Fruit fly (Drosophila melanogaster) whole organism, embryonic: ENCODE results near the gene zye.

Experiments
- Awh ChIP-seq: fragments of 200-800 bp; sonication (Bioruptor generic); IDR thresholded peaks from 2 replicates; pipeline ENCODE4, ENCODE4 v1.3.6; 2022; ENCODE audit warnings: missing biosample characterization, missing genetic modification characterization
- CG1024 ChIP-seq: fragments of 200-800 bp; sonication (Bioruptor generic); IDR thresholded peaks from 2 replicates; pipeline ENCODE4 v1.3.6; 2022; ENCODE audit warnings: missing biosample characterization, missing genetic modification characterization
- CG10274 ChIP-seq: fragments of 200-800 bp; sonication (Bioruptor generic); optimal IDR thresholded peaks from 3 replicates; lab custom pipeline; 2017; ENCODE audit warnings: missing biosample characterization, mild to moderate bottlenecking, missing genetic modification characterization
- CG11085 ChIP-seq: fragments of 200-800 bp; sonication (Bioruptor generic); IDR thresholded peaks from 2 replicates; pipeline ENCODE4 v1.3.6; 2022; ENCODE audit warnings: missing biosample characterization, missing genetic modification characterization
- CG12659 ChIP-seq: fragments of 200-800 bp; sonication (Bioruptor generic); optimal IDR thresholded peaks from 3 replicates; lab custom pipeline; 2017; ENCODE audit warnings: mild to moderate bottlenecking, missing biosample characterization, missing genetic modification reagents, missing genetic modification characterization
- CG13123 ChIP-seq: fragments of 200-800 bp; sonication (Bioruptor generic); optimal IDR thresholded peaks from 2 replicates; lab custom pipeline; 2016; ENCODE audit warnings: missing biosample characterization, missing genetic modification characterization
- CG14667 ChIP-seq: fragments of 200-800 bp; sonication (Bioruptor generic); IDR thresholded peaks from 2 replicates; pipeline ENCODE4 v1.3.6; 2022; ENCODE audit warnings: missing biosample characterization, missing genetic modification characterization
- CG17568 ChIP-seq: fragments of 200-800 bp; sonication (Bioruptor generic); optimal IDR thresholded peaks from 2 replicates; lab custom pipeline; 2018; ENCODE audit warnings: missing biosample characterization, mild to moderate bottlenecking, missing genetic modification characterization, moderate library complexity
- CG1792 ChIP-seq: fragments of 200-800 bp; sonication (Bioruptor generic); optimal IDR thresholded peaks from 2 replicates; lab custom pipeline; 2016; ENCODE audit warnings: missing biosample characterization, missing genetic modification characterization
- CG1832 ChIP-seq: fragments of 200-800 bp; sonication (Bioruptor generic); optimal IDR thresholded peaks from 2 replicates; lab custom pipeline; 2017; ENCODE audit warnings: missing biosample characterization, mild to moderate bottlenecking, missing genetic modification characterization, inconsistent platforms
- CG30020 ChIP-seq: fragments of 200-800 bp; optimal IDR thresholded peaks from 2 replicates; lab custom pipeline; 2019; ENCODE audit warnings: missing biosample characterization, mild to moderate bottlenecking, missing genetic modification characterization, moderate library complexity
- CG3281 ChIP-seq: fragments of 200-800 bp; sonication (Bioruptor generic); optimal IDR thresholded peaks from 3 replicates; lab custom pipeline; 2017; ENCODE audit warnings: missing biosample characterization, mild to moderate bottlenecking, missing genetic modification characterization
- CG3838 ChIP-seq: fragments of 200-800 bp; sonication (Bioruptor generic); optimal IDR thresholded peaks from 3 replicates; lab custom pipeline; 2016; ENCODE audit warnings: missing biosample characterization, missing genetic modification characterization
- CG4820 ChIP-seq: fragments of 200-800 bp; sonication (Bioruptor generic); optimal IDR thresholded peaks from 3 replicates; lab custom pipeline; 2016; ENCODE audit warnings: missing biosample characterization, missing genetic modification characterization
- CG4854 ChIP-seq: fragments of 200-800 bp; sonication (Bioruptor generic); optimal IDR thresholded peaks from 2 replicates; lab custom pipeline; 2016; ENCODE audit warnings: missing biosample characterization, missing genetic modification characterization, inconsistent platforms
- CG6683 ChIP-seq: fragments of 200-800 bp; sonication (Bioruptor generic); optimal IDR thresholded peaks from 2 replicates; lab custom pipeline; 2017; ENCODE audit warnings: missing biosample characterization, mild to moderate bottlenecking, missing genetic modification characterization, missing genetic modification reagents
- CG6813 ChIP-seq: fragments of 200-800 bp; sonication (Bioruptor generic); optimal IDR thresholded peaks from 2 replicates; lab custom pipeline; 2017; ENCODE audit warnings: missing biosample characterization, missing genetic modification characterization, mild to moderate bottlenecking, moderate library complexity, missing genetic modification reagents
- CG8388 ChIP-seq: fragments of 200-800 bp; sonication (Bioruptor generic); optimal IDR thresholded peaks from 2 replicates; lab custom pipeline; 2019; ENCODE audit warnings: missing biosample characterization, mild to moderate bottlenecking, missing genetic modification characterization, moderate library complexity
- CG9609 ChIP-seq: fragments of 200-800 bp; sonication (Bioruptor generic); optimal IDR thresholded peaks from 3 replicates; lab custom pipeline; 2016; ENCODE audit warnings: missing biosample characterization, missing genetic modification characterization
- CoRest ChIP-seq: fragments of 200-800 bp; sonication (Bioruptor generic); optimal IDR thresholded peaks from 3 replicates; lab custom pipeline; 2018; ENCODE audit warnings: missing biosample characterization, mild to moderate bottlenecking, missing genetic modification characterization, moderate library complexity
- Dref ChIP-seq: fragments of 200-800 bp; sonication (Bioruptor generic); IDR thresholded peaks from 2 replicates; pipeline ENCODE4 v1.3.6; 2022; ENCODE audit warnings: missing biosample characterization, missing genetic modification characterization
- Drgx ChIP-seq: fragments of 200-800 bp; sonication (Bioruptor generic); IDR thresholded peaks from 2 replicates; pipeline ENCODE4 v1.3.6; 2022; ENCODE audit warnings: missing biosample characterization, missing genetic modification characterization
- Fer3 ChIP-seq: fragments of 200-800 bp; sonication (Bioruptor generic); optimal IDR thresholded peaks from 2 replicates; lab custom pipeline; 2018; ENCODE audit warnings: missing biosample characterization, mild to moderate bottlenecking, missing genetic modification characterization, moderate library complexity
- HLH3B ChIP-seq: fragments of 200-800 bp; sonication (Bioruptor generic); IDR thresholded peaks from 2 replicates; pipeline ENCODE4 v1.3.6; 2022; ENCODE audit warnings: missing biosample characterization, missing genetic modification characterization
- Kr ChIP-seq: fragments of 200-800 bp; sonication (Bioruptor generic); optimal IDR thresholded peaks from 2 replicates; lab custom pipeline; 2017; ENCODE audit warnings: missing biosample characterization, mild to moderate bottlenecking, missing genetic modification characterization
- Opbp ChIP-seq: fragments of 200-800 bp; sonication (Bioruptor generic); IDR thresholded peaks from 3 replicates; pipeline ENCODE4 v1.3.6; 2022; ENCODE audit warnings: missing biosample characterization, missing genetic modification characterization; ENCODE audit not compliant: partially characterized antibody
- Sox102F ChIP-seq: fragments of 200-800 bp; sonication (Bioruptor generic); optimal IDR thresholded peaks from 2 replicates; lab custom pipeline; 2018; ENCODE audit warnings: missing biosample characterization, mild to moderate bottlenecking, missing genetic modification characterization, moderate library complexity
- TFAM ChIP-seq: fragments of 200-800 bp; sonication (Bioruptor generic); optimal IDR thresholded peaks from 2 replicates; lab custom pipeline; 2017; ENCODE audit warnings: missing biosample characterization, missing genetic modification characterization, inconsistent platforms
- Tbp ChIP-seq: fragments of >200 bp; optimal IDR thresholded peaks from 2 replicates; lab custom pipeline; 2018; ENCODE audit warnings: missing biosample characterization, missing genetic modification characterization
- ase ChIP-seq: fragments of 200-800 bp; sonication (Bioruptor generic); IDR thresholded peaks from 3 replicates; pipeline ENCODE4 v1.3.6; 2022; ENCODE audit warnings: missing biosample characterization, missing genetic modification characterization
- ash1 ChIP-seq: fragments of 200-800 bp; sonication (Bioruptor generic); optimal IDR thresholded peaks from 2 replicates; lab custom pipeline; 2018; ENCODE audit warnings: missing biosample characterization, mild to moderate bottlenecking, missing genetic modification characterization
- dmrt99B ChIP-seq: fragments of 200-800 bp; sonication (Bioruptor generic); optimal IDR thresholded peaks from 2 replicates; lab custom pipeline; 2018; ENCODE audit warnings: missing biosample characterization, mild to moderate bottlenecking, missing genetic modification characterization, moderate library complexity
- ems ChIP-seq: fragments of 200-800 bp; sonication (Bioruptor generic); optimal IDR thresholded peaks from 3 replicates; lab custom pipeline; 2016; ENCODE audit warnings: missing biosample characterization, missing genetic modification characterization
- en ChIP-seq: fragments of 200-800 bp; sonication (Bioruptor generic); optimal IDR thresholded peaks from 2 replicates; lab custom pipeline; 2016; ENCODE audit warnings: missing biosample characterization, missing genetic modification characterization
- gce ChIP-seq: fragments of 200-800 bp; sonication (Bioruptor generic); IDR thresholded peaks from 3 replicates; pipeline ENCODE4 v1.3.6; 2022; ENCODE audit warnings: missing biosample characterization, missing genetic modification characterization
- grau ChIP-seq: fragments of 200-800 bp; optimal IDR thresholded peaks from 3 replicates; lab custom pipeline; 2019; ENCODE audit warnings: missing biosample characterization, mild to moderate bottlenecking, missing genetic modification characterization, moderate library complexity
- gsb-n ChIP-seq: fragments of 200-800 bp; sonication (Bioruptor generic); optimal IDR thresholded peaks from 3 replicates; lab custom pipeline; 2018; ENCODE audit warnings: missing biosample characterization, mild to moderate bottlenecking, missing genetic modification characterization
- inv ChIP-seq: fragments of 200-800 bp; sonication (Bioruptor generic); IDR thresholded peaks from 2 replicates; pipeline ENCODE4 v1.3.6; 2022; ENCODE audit warnings: missing biosample characterization, missing genetic modification characterization; ENCODE audit not compliant: partially characterized antibody
- jumu ChIP-seq: fragments of 200-800 bp; sonication (Bioruptor generic); optimal IDR thresholded peaks from 3 replicates; lab custom pipeline; 2016; ENCODE audit warnings: missing biosample characterization, missing genetic modification characterization
- kay ChIP-seq: fragments of 200-800 bp; sonication (Bioruptor generic); optimal IDR thresholded peaks from 2 replicates; lab custom pipeline; 2016; ENCODE audit warnings: missing biosample characterization, missing genetic modification characterization
- lov ChIP-seq, 2 experiments: fragments of 200-800 bp in 1 of 2; fragments of >200 bp in 1 of 2; sonication (Bioruptor generic) in 1 of 2; IDR thresholded peaks in 1 of 2; optimal IDR thresholded peaks in 1 of 2; 2 replicates in 1 of 2; 3 replicates in 1 of 2; pipeline versions ENCODE4 v1.3.6 to Lab custom; 2017 to 2022; ENCODE audit warnings: missing biosample characterization in 1 of 2, missing genetic modification characterization in 1 of 2
- mld ChIP-seq: fragments of 200-800 bp; sonication (Bioruptor generic); IDR thresholded peaks from 3 replicates; pipeline ENCODE4 v1.3.6; 2022; ENCODE audit warnings: missing biosample characterization, missing genetic modification characterization; ENCODE audit not compliant: partially characterized antibody
- pfk ChIP-seq: fragments of 200-800 bp; sonication (Bioruptor generic); optimal IDR thresholded peaks from 2 replicates; lab custom pipeline; 2018; ENCODE audit warnings: missing biosample characterization, mild to moderate bottlenecking, missing genetic modification characterization, moderate library complexity
- phol ChIP-seq: fragments of 200-800 bp; sonication (Bioruptor generic); optimal IDR thresholded peaks from 3 replicates; lab custom pipeline; 2018; ENCODE audit warnings: missing biosample characterization, mild to moderate bottlenecking, missing genetic modification characterization, moderate library complexity
- sens-2 ChIP-seq: fragments of 200-800 bp; sonication (Bioruptor generic); IDR thresholded peaks from 2 replicates; pipeline ENCODE4 v1.3.6; 2022; ENCODE audit warnings: missing biosample characterization, missing genetic modification characterization
- sna ChIP-seq: fragments of 200-800 bp; sonication (Bioruptor generic); IDR thresholded peaks from 2 replicates; pipeline ENCODE4 v1.3.6; 2022; ENCODE audit warnings: missing biosample characterization, missing genetic modification characterization; ENCODE audit not compliant: partially characterized antibody
- tin ChIP-seq: fragments of 200-800 bp; sonication (Bioruptor generic); optimal IDR thresholded peaks from 3 replicates; lab custom pipeline; 2016; ENCODE audit warnings: missing biosample characterization, missing genetic modification characterization
- yki ChIP-seq: fragments of >200 bp; optimal IDR thresholded peaks from 3 replicates; lab custom pipeline; 2018

The zye gene

DNA sequence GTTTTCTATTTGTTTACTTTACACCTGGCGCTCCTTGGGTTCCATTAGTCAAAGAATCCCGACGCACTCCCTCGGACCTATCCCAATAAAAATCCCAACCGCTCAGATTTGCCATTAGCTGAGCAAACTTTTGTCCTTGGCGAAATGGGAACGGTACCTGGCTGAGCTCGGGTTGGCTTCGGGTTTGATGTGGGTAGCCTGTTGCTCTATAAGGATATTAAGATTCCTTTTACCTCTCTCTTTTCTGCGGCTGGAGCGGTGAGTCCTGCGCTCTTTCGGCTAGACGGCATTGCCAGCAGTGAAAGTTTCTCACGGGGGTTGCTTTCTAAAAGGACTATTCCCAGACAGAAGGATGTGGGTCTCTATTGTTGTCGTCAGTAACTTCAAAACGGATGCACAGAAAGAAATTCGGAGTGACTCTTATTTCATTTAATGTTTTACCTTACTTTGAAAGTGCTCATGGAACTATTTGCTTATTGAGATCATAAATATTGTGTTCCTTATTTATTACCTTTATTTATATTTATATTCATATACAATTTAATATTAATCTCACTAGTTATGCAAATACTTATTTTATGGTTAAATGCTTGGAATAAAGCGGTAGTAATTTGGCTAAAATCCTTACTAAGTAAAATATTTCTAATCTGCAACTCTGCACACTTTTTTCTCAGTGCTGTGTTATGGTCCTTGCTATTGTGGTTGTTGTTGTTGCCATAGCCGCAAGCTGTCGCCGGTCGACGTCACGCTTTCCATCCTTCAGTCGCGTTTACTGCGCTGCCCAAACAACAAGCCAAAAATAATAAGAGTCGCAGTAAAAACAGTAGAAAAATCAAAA is 28.4 kb downstream of the zye start, which contains the start of gene CG5910 (continued):
- TF ChIP-seq Sox102F (GFP tag; lab: Kevin White, UChicago), result peak; percentile 88
- peak; percentile 84 for TF ChIP-seq Fer3 (tag; lab: Kevin White, UChicago)
- TF ChIP-seq CG1024 (GFP tag; lab: Robert Waterston, UW), result peak; percentile 66
- TF ChIP-seq CoRest (tag; lab: Kevin White, UChicago), result peak; percentile 95
- peak; percentile 70 for TF ChIP-seq CG30020 (tag; lab: Kevin White, UChicago)
- no peak for TF ChIP-seq CG9609
- peak; percentile 87 for TF ChIP-seq CG6683 (GFP tag; lab: Kevin White, UChicago)
- TF ChIP-seq Tbp (GFP tag; lab: Kevin White, UChicago), result no peak
- TF ChIP-seq Opbp (GFP tag; lab: Robert Waterston, UW), result no peak
- 0 out of 3 replicates have a peak, but pooled peaks have one; percentile 52 for TF ChIP-seq gce (GFP tag; lab: Robert Waterston, UW)
- TF ChIP-seq Awh (GFP tag; lab: Robert Waterston, UW), result peak; percentile 67
- TF ChIP-seq CG6813 (GFP tag; lab: Kevin White, UChicago), result peak; percentile 87
- TF ChIP-seq CG10274 (GFP tag; lab: Kevin White, UChicago), result peak; percentile 58
- peak; percentile 76 for TF ChIP-seq CG13123
- no peak for TF ChIP-seq lov (optimal IDR thresholded peaks at IDR 0.05; lab: Kevin White, UChicago)
- no peak for TF ChIP-seq lov (GFP tag; IDR thresholded peaks at IDR 0.05; lab: Robert Waterston, UW)
- TF ChIP-seq Kr, result no peak
- TF ChIP-seq sna, result no peak
- no peak for TF ChIP-seq CG17568 (GFP tag; lab: Kevin White, UChicago)
- TF ChIP-seq grau (tag; lab: Kevin White, UChicago), result peak; percentile 93
- TF ChIP-seq TFAM (GFP tag; lab: Kevin White, UChicago), result no peak
- peak; percentile 83 for TF ChIP-seq tin (GFP tag; lab: Kevin White, UChicago)
- peak; percentile 93 for TF ChIP-seq phol (tag; lab: Kevin White, UChicago)
- TF ChIP-seq ase (GFP tag; lab: Robert Waterston, UW), result peak; percentile 52; the same call in 1 of the 3 replicates
- peak; percentile 93 for TF ChIP-seq dmrt99B (tag; lab: Kevin White, UChicago)
- no peak for TF ChIP-seq jumu (GFP tag; lab: Kevin White, UChicago)
- TF ChIP-seq ash1 (GFP tag; lab: Kevin White, UChicago), result no peak
- TF ChIP-seq CG14667 (GFP tag; lab: Robert Waterston, UW), result peak; percentile 67; the same call in 1 of the 2 replicates
- TF ChIP-seq HLH3B, result peak; percentile 76
- TF ChIP-seq mld (GFP tag; lab: Robert Waterston, UW), result no peak
- no peak for TF ChIP-seq en
- no peak for TF ChIP-seq CG1792 (GFP tag; lab: Kevin White, UChicago)
- TF ChIP-seq gsb-n, result peak; percentile 90
- TF ChIP-seq CG12659 (GFP tag; lab: Kevin White, UChicago), result peak; percentile 94
- TF ChIP-seq pfk (GFP tag; lab: Kevin White, UChicago), result no peak
- peak; percentile 87 for TF ChIP-seq CG8388 (GFP tag; lab: Kevin White, UChicago)
- peak; percentile 64 for TF ChIP-seq CG11085 (GFP tag; lab: Robert Waterston, UW)
- no peak for TF ChIP-seq CG4854 (GFP tag; lab: Kevin White, UChicago)
- TF ChIP-seq CG1832 (GFP tag; lab: Kevin White, UChicago), result no peak
- TF ChIP-seq yki, result no peak
- no peak for TF ChIP-seq CG3838 (GFP tag; lab: Kevin White, UChicago)
- TF ChIP-seq CG4820 (GFP tag; lab: Kevin White, UChicago), result peak; percentile 79
- peak; percentile 70 for TF ChIP-seq kay
- peak; percentile 93 for TF ChIP-seq CG3281 (GFP tag; lab: Kevin White, UChicago)
- TF ChIP-seq sens-2 (GFP tag; lab: Robert Waterston, UW), result peak; percentile 56
- peak; percentile 10 for TF ChIP-seq ems (GFP tag; lab: Kevin White, UChicago)
- TF ChIP-seq Drgx (GFP tag; lab: Robert Waterston, UW), result no peak
- TF ChIP-seq Dref (GFP tag; lab: Robert Waterston, UW), result no peak
- no peak for TF ChIP-seq inv
